Worm (Caenorhabditis elegans) whole organism, L1 larva: Measurements from ENCODE around the gene C49C8.1.

Experiments
- fos-1 ChIP-seq: fragments of 150-350 bp; optimal IDR thresholded peaks from 2 replicates; lab custom pipeline; 2014; ENCODE audit warnings: missing biosample characterization, missing genetic modification characterization
- lin-13 ChIP-seq: fragments of 150-350 bp; optimal IDR thresholded peaks from 2 replicates; lab custom pipeline; 2014; ENCODE audit warnings: missing biosample characterization, missing genetic modification reagents, missing genetic modification characterization
- lir-3 ChIP-seq: sonication (generic microtip); optimal IDR thresholded peaks from 2 replicates; lab custom pipeline; 2016; ENCODE audit warnings: mild to moderate bottlenecking, missing genetic modification characterization, moderate library complexity, missing compliant biosample characterization; ENCODE audit not compliant: poor library complexity

DNA sequence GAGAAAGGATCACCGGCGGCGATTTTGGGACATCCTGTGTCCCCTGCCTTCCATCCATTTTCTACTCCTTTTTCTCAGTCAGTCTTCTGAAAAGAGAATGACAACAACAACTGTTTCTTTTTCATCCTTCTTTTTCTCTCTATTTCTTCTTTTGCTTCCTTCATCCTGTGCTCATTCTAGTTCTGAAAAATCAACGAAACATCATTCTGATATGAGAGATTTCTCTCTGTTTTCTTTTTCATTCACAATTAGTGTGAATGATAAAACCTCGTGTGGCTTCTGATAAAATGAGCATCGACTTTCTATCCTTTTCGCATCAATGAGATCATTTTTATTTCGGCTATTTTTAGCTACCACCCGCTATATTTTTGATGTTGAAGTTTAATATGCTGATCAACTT lies 49.2 kb upstream of the C49C8.1 start:
- no peak for TF ChIP-seq lin-13 (GFP tag; lab: Kevin White, UChicago)
- no peak for TF ChIP-seq lir-3 (tag; lab: Kevin White, UChicago)
- TF ChIP-seq fos-1 (tag; lab: Kevin White, UChicago): no peak
